Worm (Caenorhabditis elegans): Measurements from ENCODE around the gene F09E10.6.

Gene F09E10.6

ce11 chrX:1451816-1452602 is 45.5 kb downstream of the F09E10.6 start:
- TF ChIP-seq bed-3 (GFP tag; optimal IDR thresholded peaks at IDR 0.05) (no peak), lin-32 (GFP tag; optimal IDR thresholded peaks at IDR 0.05) (no peak), snpc-4 (tag; optimal IDR thresholded peaks at IDR 0.05) (no peak), cnd-1 (tag; optimal IDR thresholded peaks at IDR 0.05) (no peak)

DNA sequence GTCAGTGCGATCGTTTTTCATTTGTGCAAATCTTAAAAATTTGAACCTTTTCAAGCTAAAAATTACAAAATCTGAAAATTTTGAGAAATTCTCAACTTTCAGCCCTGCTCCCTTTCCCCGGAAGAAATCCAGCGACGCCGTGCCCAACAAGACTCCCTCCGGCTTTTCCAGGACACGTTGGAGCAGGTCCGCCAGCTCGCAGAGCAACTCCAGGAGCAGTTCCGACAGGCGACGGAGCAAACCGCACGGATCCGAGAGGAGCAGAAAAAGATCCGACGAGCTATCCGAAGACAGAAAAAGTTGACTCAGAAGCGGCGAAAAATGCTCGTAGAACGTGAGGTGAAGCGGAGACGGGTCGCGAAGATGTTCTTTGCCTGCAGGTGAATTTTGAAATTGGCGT is 46.2 kb downstream of the F09E10.6 start:
- no peak for TF ChIP-seq ceh-43 (GFP tag; optimal IDR thresholded peaks at IDR 0.05)
- no peak for TF ChIP-seq ceh-83 (GFP tag; optimal IDR thresholded peaks at IDR 0.05)
- no peak for TF ChIP-seq lin-32 (GFP tag; optimal IDR thresholded peaks at IDR 0.05)
- no peak for TF ChIP-seq nhr-2 (tag; optimal IDR thresholded peaks at IDR 0.05)
- no peak for TF ChIP-seq unc-39 (tag; optimal IDR thresholded peaks at IDR 0.05)
- no peak for TF ChIP-seq mep-1 (tag; optimal IDR thresholded peaks at IDR 0.05)
- no peak for TF ChIP-seq zip-8 (tag; optimal IDR thresholded peaks at IDR 0.05)
- TF ChIP-seq nhr-12 (tag; optimal IDR thresholded peaks at IDR 0.05): no peak
- no peak for TF ChIP-seq ham-2 (GFP tag; optimal IDR thresholded peaks at IDR 0.05)
- no peak for TF ChIP-seq lsy-2 (tag; optimal IDR thresholded peaks at IDR 0.05)
- no peak for TF ChIP-seq drap-1 (GFP tag; optimal IDR thresholded peaks at IDR 0.05)
- TF ChIP-seq tbx-8 (GFP tag; optimal IDR thresholded peaks at IDR 0.05): no peak
- TF ChIP-seq hlh-1 (tag; optimal IDR thresholded peaks at IDR 0.05): no peak
- TF ChIP-seq bed-3 (GFP tag; optimal IDR thresholded peaks at IDR 0.05): no peak

ce11 chrX:1450352-1450818 is 47.1 kb downstream of the F09E10.6 start, which contains the start of gene W05H7.1:
Gene W05H7.1, plus strand, starts transcription at chrX:1450768.
- no peak for TF ChIP-seq ceh-83 (GFP tag; optimal IDR thresholded peaks at IDR 0.05)
- TF ChIP-seq mls-2 (tag; optimal IDR thresholded peaks at IDR 0.05): no peak
- TF ChIP-seq sptf-1 (tag; optimal IDR thresholded peaks at IDR 0.05): no peak
- peak; percentile 47 for TF ChIP-seq ceh-39 (tag; optimal IDR thresholded peaks at IDR 0.05)
- peak; percentile 28 for TF ChIP-seq lsy-2 (tag; optimal IDR thresholded peaks at IDR 0.05)
- peak; percentile 10 for TF ChIP-seq nhr-237 (tag; optimal IDR thresholded peaks at IDR 0.05)
- no peak for TF ChIP-seq pha-4 (tag; optimal IDR thresholded peaks at IDR 0.05)
- peak; percentile 48 for TF ChIP-seq ham-2 (GFP tag; optimal IDR thresholded peaks at IDR 0.05)
- peak; percentile 38 for TF ChIP-seq hlh-1 (tag; optimal IDR thresholded peaks at IDR 0.05)
- no peak for TF ChIP-seq sem-2 (GFP tag; optimal IDR thresholded peaks at IDR 0.05)
- peak; percentile 59 for TF ChIP-seq mep-1 (tag; optimal IDR thresholded peaks at IDR 0.05)
- no peak for TF ChIP-seq unc-62 (GFP tag; optimal IDR thresholded peaks at IDR 0.05)
- TF ChIP-seq lin-13 (tag; optimal IDR thresholded peaks at IDR 0.05): peak; percentile 32
- TF ChIP-seq ces-1 (GFP tag; optimal IDR thresholded peaks at IDR 0.05): peak; percentile 21
- TF ChIP-seq unc-120 (tag; optimal IDR thresholded peaks at IDR 0.05; ENCODE audit: poor library complexity, severe bottlenecking): no peak

DNA sequence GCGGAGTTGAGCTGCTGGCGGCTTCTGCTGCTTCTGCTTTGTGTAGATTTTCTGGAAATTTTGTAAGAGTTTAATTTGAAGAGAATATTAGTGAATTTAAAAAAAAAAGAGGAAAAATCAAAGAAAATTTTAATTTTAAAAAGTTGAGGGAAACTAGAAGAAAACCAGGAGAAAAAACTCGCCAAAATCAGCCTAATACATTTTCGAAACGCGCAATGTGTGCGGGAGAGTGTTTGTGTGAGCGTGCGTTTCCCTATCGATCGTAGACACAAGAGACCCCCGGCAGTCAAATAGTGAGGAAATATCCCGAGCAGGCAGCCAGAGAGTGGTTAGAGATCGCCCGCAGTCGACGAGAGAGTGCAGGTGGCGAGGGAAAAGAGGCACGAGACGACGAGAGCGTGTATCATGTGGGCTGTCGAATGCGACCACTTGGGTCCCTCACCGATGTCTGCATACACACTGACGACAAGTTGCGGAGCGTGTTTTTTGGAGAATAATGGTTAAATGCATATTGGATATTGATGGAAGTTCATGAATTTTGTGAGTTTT is 50.8 kb downstream of the F09E10.6 start, which contains the start of gene zfp-3:
zfp-3 (minus strand) TSS at position 51 of the 549 bp plus-strand sequence.
- TF ChIP-seq ceh-39 (tag; optimal IDR thresholded peaks at IDR 0.05): peak; percentile 98
- no peak for TF ChIP-seq elt-1 (tag; optimal IDR thresholded peaks at IDR 0.05; ENCODE audit: borderline replicate concordance, insufficient read depth)
- TF ChIP-seq M03D4.4 (tag; optimal IDR thresholded peaks at IDR 0.05): peak; percentile 37
- peak; percentile 72 for TF ChIP-seq unc-62 (GFP tag; optimal IDR thresholded peaks at IDR 0.05)
- no peak for TF ChIP-seq snpc-4 (tag; optimal IDR thresholded peaks at IDR 0.05)
- peak; percentile 63 for TF ChIP-seq hlh-1 (tag; optimal IDR thresholded peaks at IDR 0.05)
- TF ChIP-seq unc-120 (tag; optimal IDR thresholded peaks at IDR 0.05; ENCODE audit: poor library complexity, severe bottlenecking): peak; percentile 60
- peak; percentile 92 for TF ChIP-seq lin-13 (tag; optimal IDR thresholded peaks at IDR 0.05)
- peak; percentile 83 for TF ChIP-seq ces-1 (GFP tag; optimal IDR thresholded peaks at IDR 0.05)
- peak; percentile 83 for TF ChIP-seq mep-1 (tag; optimal IDR thresholded peaks at IDR 0.05)
- peak; percentile 44 for TF ChIP-seq lsy-2 (tag; optimal IDR thresholded peaks at IDR 0.05)
- peak; percentile 66 for TF ChIP-seq sptf-1 (tag; optimal IDR thresholded peaks at IDR 0.05)
- peak; percentile 93 for TF ChIP-seq pha-4 (tag; optimal IDR thresholded peaks at IDR 0.05)
- peak; percentile 55 for TF ChIP-seq ztf-11 (tag; optimal IDR thresholded peaks at IDR 0.05)
- peak; percentile 90 for TF ChIP-seq nhr-237 (tag; optimal IDR thresholded peaks at IDR 0.05)
- no peak for TF ChIP-seq nhr-2 (tag; optimal IDR thresholded peaks at IDR 0.05)
- peak; percentile 45 for TF ChIP-seq drap-1 (GFP tag; optimal IDR thresholded peaks at IDR 0.05)
- no peak for TF ChIP-seq ceh-83 (GFP tag; optimal IDR thresholded peaks at IDR 0.05)
- no peak for TF ChIP-seq nhr-28 (tag; optimal IDR thresholded peaks at IDR 0.05)
- peak; percentile 69 for TF ChIP-seq mls-2 (tag; optimal IDR thresholded peaks at IDR 0.05)
- TF ChIP-seq blmp-1 (tag; optimal IDR thresholded peaks at IDR 0.05): no peak
